Fruit fly (Drosophila melanogaster): ENCODE results near the gene CG17568.

Gene CG17568

dm6 chr2L:19154893-19155389 is 26.6 kb downstream of the CG17568 start (continued):
- TF ChIP-seq pzg (GFP tag; optimal IDR thresholded peaks at IDR 0.05) (no peak), tx (GFP tag; optimal IDR thresholded peaks at IDR 0.05) (no peak), sc (optimal IDR thresholded peaks at IDR 0.05) (no peak), sc (GFP tag; optimal IDR thresholded peaks at IDR 0.05) (peak; percentile 40), Hr3 (GFP tag; optimal IDR thresholded peaks at IDR 0.05) (no peak), sens (GFP tag) (peak; percentile 73), cwo (GFP tag; optimal IDR thresholded peaks at IDR 0.05) (no peak), sna (GFP tag; IDR thresholded peaks at IDR 0.05; ENCODE audit: partially characterized antibody) (no peak), CG7556 (GFP tag; optimal IDR thresholded peaks at IDR 0.05) (no peak), Eip74EF (GFP tag; optimal IDR thresholded peaks at IDR 0.05) (peak in 1 of 2 experiments; percentile 59), CG15514 (GFP tag; optimal IDR thresholded peaks at IDR 0.05) (no peak), CG4360 (GFP tag; IDR thresholded peaks at IDR 0.05) (peak; percentile 99), CG11560 (tag; IDR thresholded peaks at IDR 0.05) (no peak; the same call in 2 of the 3 replicates), Camta (GFP tag; optimal IDR thresholded peaks at IDR 0.05) (no peak), CG9727 (GFP tag; optimal IDR thresholded peaks at IDR 0.05) (peak; percentile 50), CG4328 (GFP tag; optimal IDR thresholded peaks at IDR 0.05) (no peak), ftz-f1 (GFP tag; optimal IDR thresholded peaks at IDR 0.05) (peak; percentile 29), CG17328 (GFP tag; IDR thresholded peaks at IDR 0.05) (0 out of 2 replicates have a peak, but pooled peaks have one; percentile 23), pros (GFP tag; optimal IDR thresholded peaks at IDR 0.05) (peak; percentile 97), NK7.1 (GFP tag; optimal IDR thresholded peaks at IDR 0.05) (no peak), CG11695 (GFP tag; IDR thresholded peaks at IDR 0.05) (no peak), Atf6 (GFP tag; IDR thresholded peaks at IDR 0.05) (no peak), mirr (GFP tag; optimal IDR thresholded peaks at IDR 0.05) (peak; percentile 3), CG17568 (GFP tag; optimal IDR thresholded peaks at IDR 0.05) (no peak), CG15011 (GFP tag; optimal IDR thresholded peaks at IDR 0.05) (no peak), CG30431 (GFP tag; optimal IDR thresholded peaks at IDR 0.05) (no peak), knrl (GFP tag; IDR thresholded peaks at IDR 0.05; ENCODE audit: partially characterized antibody) (no peak), B-H2 (GFP tag; optimal IDR thresholded peaks at IDR 0.05) (no peak), CG17385 (GFP tag; optimal IDR thresholded peaks at IDR 0.05) (no peak), CG7271 (tag; optimal IDR thresholded peaks at IDR 0.05) (peak; percentile 37), Six4 (GFP tag; optimal IDR thresholded peaks at IDR 0.05) (peak; percentile 14), CG32772 (GFP tag; IDR thresholded peaks at IDR 0.05) (no peak), CG8388 (GFP tag; optimal IDR thresholded peaks at IDR 0.05) (no peak), CG10543 (GFP tag; optimal IDR thresholded peaks at IDR 0.05) (peak; percentile 38), Taf1 (GFP tag; IDR thresholded peaks at IDR 0.05) (no peak), vvl (GFP tag; IDR thresholded peaks at IDR 0.05) (peak; percentile 61), CG4617 (GFP tag; optimal IDR thresholded peaks at IDR 0.05; ENCODE audit: borderline replicate concordance) (no peak), pb (GFP tag; optimal IDR thresholded peaks at IDR 0.05) (no peak), CG12769 (tag; optimal IDR thresholded peaks at IDR 0.05) (peak; percentile 50), CG4424 (GFP tag; optimal IDR thresholded peaks at IDR 0.05) (no peak), CG34376 (GFP tag; optimal IDR thresholded peaks at IDR 0.05) (no peak), nerfin-2 (GFP tag; IDR thresholded peaks at IDR 0.05; ENCODE audit: partially characterized antibody) (no peak), sug (tag; optimal IDR thresholded peaks at IDR 0.05) (no peak), so (GFP tag; IDR thresholded peaks at IDR 0.05) (no peak), vfl (GFP tag; optimal IDR thresholded peaks at IDR 0.05) (no peak), CG7839 (tag; optimal IDR thresholded peaks at IDR 0.05) (no peak), cad (GFP tag; optimal IDR thresholded peaks at IDR 0.05) (peak; percentile 93), CG10959 (GFP tag; IDR thresholded peaks at IDR 0.05) (no peak), Sry-β (GFP tag; optimal IDR thresholded peaks at IDR 0.05) (no peak), Elba2 (GFP tag; optimal IDR thresholded peaks at IDR 0.05) (no peak), usp (GFP tag; optimal IDR thresholded peaks at IDR 0.05) (no peak)
